Worm (Caenorhabditis elegans) whole organism, young adult: Measurements from ENCODE around the gene ccar-1.

Experiments used
- B0261.1 ChIP-seq: sonication (generic microtip); optimal IDR thresholded peaks from 2 replicates; lab custom pipeline; 2016; ENCODE audit warnings: mild to moderate bottlenecking, missing genetic modification characterization, moderate library complexity, missing compliant biosample characterization
- F33H1.4 ChIP-seq: fragments of 200-800 bp; sonication (Bioruptor generic); IDR thresholded peaks from 2 replicates; pipeline ENCODE4 v1.3.6; 2022; ENCODE audit warnings: missing genetic modification reagents, missing genetic modification characterization, missing compliant biosample characterization
- F49E8.2 ChIP-seq: sonication (generic microtip); optimal IDR thresholded peaks from 3 replicates; lab custom pipeline; 2017; ENCODE audit warnings: missing genetic modification characterization, mild to moderate bottlenecking, missing compliant biosample characterization, antibody characterized with exemption, moderate library complexity; ENCODE audit not compliant: insufficient read depth
- F52B5.7 ChIP-seq: sonication (generic microtip); optimal IDR thresholded peaks from 2 replicates; lab custom pipeline; 2016; ENCODE audit warnings: mild to moderate bottlenecking, missing genetic modification characterization, missing compliant biosample characterization
- Y53G8AR.9 ChIP-seq: fragments of 200-800 bp; sonication (Bioruptor generic); conservative IDR thresholded peaks from 2 replicates; pipeline ENCODE4 v1.3.6; 2022; ENCODE audit warnings: missing genetic modification reagents, missing genetic modification characterization, missing compliant biosample characterization
- Y56A3A.18 ChIP-seq: fragments of 200-800 bp; sonication (Bioruptor generic); IDR thresholded peaks from 2 replicates; pipeline ENCODE4 v1.3.6; 2022; ENCODE audit warnings: missing genetic modification reagents, missing genetic modification characterization, missing compliant biosample characterization
- ama-1 ChIP-seq, 3 experiments: fragments of 150-350 bp in 1 of 3; sonication (generic microtip) in 2 of 3; optimal IDR thresholded peaks; 2 replicates each; lab custom pipeline; 2014 to 2018; ENCODE audit warnings: missing biosample characterization in 2 of 3, missing genetic modification characterization in 2 of 3, missing genetic modification reagents in 2 of 3
- aptf-2 ChIP-seq: fragments of 200-800 bp; sonication (Bioruptor generic); conservative IDR thresholded peaks from 2 replicates; pipeline ENCODE4 v1.3.6; 2022; ENCODE audit warnings: missing genetic modification reagents, missing genetic modification characterization, missing compliant biosample characterization
- attf-3 ChIP-seq: fragments of 200-800 bp; sonication (Bioruptor generic); conservative IDR thresholded peaks from 2 replicates; pipeline ENCODE4 v1.3.6; 2022; ENCODE audit warnings: missing genetic modification reagents, missing genetic modification characterization, missing compliant biosample characterization
- attf-6 ChIP-seq: fragments of 200-800 bp; sonication (Bioruptor generic); IDR thresholded peaks from 2 replicates; pipeline ENCODE4 v1.3.6; 2022; ENCODE audit warnings: missing genetic modification reagents, missing genetic modification characterization, missing compliant biosample characterization
- cebp-1 ChIP-seq, 2 experiments: fragments of 200-800 bp in 1 of 2; sonication (Bioruptor generic) in 1 of 2; sonication (generic microtip) in 1 of 2; IDR thresholded peaks in 1 of 2; optimal IDR thresholded peaks in 1 of 2; 2 replicates each; pipeline versions ENCODE4 v1.3.6 to Lab custom; 2017 to 2022; ENCODE audit warnings: missing compliant biosample characterization in 2 of 2, missing genetic modification characterization in 2 of 2, mild to moderate bottlenecking in 1 of 2, missing genetic modification reagents in 1 of 2, moderate library complexity in 1 of 2
- chd-7 ChIP-seq: sonication (generic microtip); optimal IDR thresholded peaks from 2 replicates; lab custom pipeline; 2016; ENCODE audit warnings: mild to moderate bottlenecking, missing genetic modification characterization, moderate library complexity, missing compliant biosample characterization
- die-1 ChIP-seq: sonication (generic microtip); optimal IDR thresholded peaks from 2 replicates; lab custom pipeline; 2016; ENCODE audit warnings: missing genotype, mild to moderate bottlenecking, missing genetic modification characterization, missing compliant biosample characterization
- dox-1 ChIP-seq: fragments of 200-800 bp; sonication (Bioruptor generic); IDR thresholded peaks from 2 replicates; pipeline ENCODE4 v1.3.6; 2022; ENCODE audit warnings: missing genetic modification reagents, missing genetic modification characterization, missing compliant biosample characterization
- dpl-1 ChIP-seq: fragments of 150-350 bp; optimal IDR thresholded peaks from 2 replicates; lab custom pipeline; 2014; ENCODE audit warnings: missing biosample characterization, missing genetic modification reagents, missing genetic modification characterization
- egl-18 ChIP-seq: fragments of 200-800 bp; sonication (Bioruptor generic); IDR thresholded peaks from 2 replicates; pipeline ENCODE4 v1.3.6; 2022; ENCODE audit warnings: missing genetic modification reagents, missing genetic modification characterization, missing compliant biosample characterization
- gei-17 ChIP-seq: fragments of 200-800 bp; sonication (Bioruptor generic); optimal IDR thresholded peaks from 2 replicates; lab custom pipeline; 2018; ENCODE audit warnings: mild to moderate bottlenecking, missing genetic modification characterization, missing compliant biosample characterization
- him-1 ChIP-seq: sonication (generic microtip); optimal IDR thresholded peaks from 2 replicates; lab custom pipeline; 2016; ENCODE audit warnings: missing genotype, missing genetic modification reagents, missing genetic modification characterization, missing compliant biosample characterization
- hrde-1 ChIP-seq: sonication (generic microtip); optimal IDR thresholded peaks from 2 replicates; lab custom pipeline; 2016; ENCODE audit warnings: missing genetic modification characterization, mild to moderate bottlenecking, missing compliant biosample characterization, moderate library complexity, missing genotype, missing genetic modification reagents, borderline replicate concordance
- hsf-1 ChIP-seq: fragments of 200-800 bp; sonication (Bioruptor generic); IDR thresholded peaks from 2 replicates; pipeline ENCODE4 v1.3.6; 2022; ENCODE audit warnings: missing genetic modification reagents, missing genetic modification characterization, missing compliant biosample characterization
- lag-1 ChIP-seq: fragments of 200-800 bp; sonication (Bioruptor generic); IDR thresholded peaks from 2 replicates; pipeline ENCODE4 v1.3.6; 2022; ENCODE audit warnings: missing genetic modification reagents, missing genetic modification characterization, missing compliant biosample characterization
- lin-35 ChIP-seq, 3 experiments: fragments of 150-350 bp in 2 of 3; sonication (generic microtip) in 1 of 3; optimal IDR thresholded peaks; 2 replicates each; lab custom pipeline; 2014 to 2018; ENCODE audit warnings: missing biosample characterization in 3 of 3, missing genetic modification characterization in 3 of 3, missing genetic modification reagents in 3 of 3
- lin-40 ChIP-seq: sonication (generic microtip); optimal IDR thresholded peaks from 2 replicates; lab custom pipeline; 2016; ENCODE audit warnings: missing genetic modification characterization, mild to moderate bottlenecking, missing compliant biosample characterization, missing genotype, missing genetic modification reagents
- madf-10 ChIP-seq: sonication (generic microtip); optimal IDR thresholded peaks from 2 replicates; lab custom pipeline; 2016; ENCODE audit warnings: mild to moderate bottlenecking, missing genetic modification characterization, missing compliant biosample characterization
- madf-3 ChIP-seq: fragments of 200-800 bp; sonication (Bioruptor generic); IDR thresholded peaks from 2 replicates; pipeline ENCODE4 v1.3.6; 2022; ENCODE audit warnings: missing genetic modification reagents, missing genetic modification characterization, missing compliant biosample characterization
- madf-6 ChIP-seq: fragments of 200-800 bp; sonication (Bioruptor generic); IDR thresholded peaks from 2 replicates; pipeline ENCODE4 v1.3.6; 2022; ENCODE audit warnings: missing genetic modification reagents, missing genetic modification characterization, missing compliant biosample characterization
- mel-28 ChIP-seq: sonication (generic microtip); optimal IDR thresholded peaks from 2 replicates; lab custom pipeline; 2016; ENCODE audit warnings: borderline replicate concordance, mild to moderate bottlenecking, missing genetic modification characterization, missing compliant biosample characterization
- nhr-120 ChIP-seq: fragments of 200-800 bp; sonication (Bioruptor generic); IDR thresholded peaks from 2 replicates; pipeline ENCODE4 v1.3.6; 2022; ENCODE audit warnings: missing genetic modification characterization, missing compliant biosample characterization
- nhr-80 ChIP-seq: sonication (generic microtip); optimal IDR thresholded peaks from 2 replicates; lab custom pipeline; 2016; ENCODE audit warnings: missing genetic modification characterization, missing compliant biosample characterization
- pbrm-1 ChIP-seq: fragments of 200-800 bp; sonication (Bioruptor generic); IDR thresholded peaks from 2 replicates; pipeline ENCODE4 v1.3.6; 2022; ENCODE audit warnings: missing genetic modification reagents, missing genetic modification characterization, missing compliant biosample characterization
- pha-4 ChIP-seq: fragments of 150-350 bp; sonication (generic microtip); optimal IDR thresholded peaks from 2 replicates; lab custom pipeline; 2014; ENCODE audit warnings: missing biosample characterization, missing genetic modification reagents, missing genetic modification characterization
- rcor-1 ChIP-seq: fragments of 200-800 bp; sonication (Bioruptor generic); IDR thresholded peaks from 2 replicates; pipeline ENCODE4 v1.3.6; 2022; ENCODE audit warnings: missing genetic modification reagents, missing genetic modification characterization, missing compliant biosample characterization
- rec-8 ChIP-seq, 2 experiments: sonication (generic microtip); optimal IDR thresholded peaks; 2 replicates each; lab custom pipeline; 2016; ENCODE audit warnings: mild to moderate bottlenecking in 2 of 2, missing genetic modification characterization in 2 of 2, missing genetic modification reagents in 2 of 2, missing genotype in 2 of 2, missing biosample characterization in 1 of 2, missing compliant biosample characterization in 1 of 2, moderate library complexity in 1 of 2
- snpc-1.3 ChIP-seq: sonication (generic microtip); optimal IDR thresholded peaks from 2 replicates; lab custom pipeline; 2017; ENCODE audit warnings: missing genetic modification characterization, mild to moderate bottlenecking, missing compliant biosample characterization, antibody characterized with exemption, moderate library complexity, missing genotype, missing genetic modification reagents; ENCODE audit not compliant: insufficient read depth
- snpc-4 ChIP-seq, 5 experiments: fragments of 150-350 bp in 1 of 5; sonication (generic microtip) in 4 of 5; optimal IDR thresholded peaks; 2 replicates each; lab custom pipeline; 2014 to 2018; ENCODE audit warnings: missing genetic modification characterization in 5 of 5, missing biosample characterization in 3 of 5, antibody characterized with exemption in 2 of 5, mild to moderate bottlenecking in 2 of 5, missing compliant biosample characterization in 2 of 5, missing genotype in 2 of 5, moderate library complexity in 2 of 5, missing genetic modification reagents in 1 of 5
- somi-1 ChIP-seq: fragments of 200-800 bp; sonication (Bioruptor generic); optimal IDR thresholded peaks from 2 replicates; lab custom pipeline; 2018; ENCODE audit warnings: mild to moderate bottlenecking, missing genetic modification characterization, missing compliant biosample characterization
- sptf-2 ChIP-seq: fragments of 200-800 bp; sonication (Bioruptor generic); optimal IDR thresholded peaks from 2 replicates; lab custom pipeline; 2018; ENCODE audit warnings: mild to moderate bottlenecking, missing genetic modification characterization, missing compliant biosample characterization
- unc-62 ChIP-seq: fragments of 150-350 bp; optimal IDR thresholded peaks from 2 replicates; lab custom pipeline; 2014; ENCODE audit warnings: missing biosample characterization, missing genetic modification reagents, missing genetic modification characterization
- zim-3 ChIP-seq: sonication (generic microtip); optimal IDR thresholded peaks from 2 replicates; lab custom pipeline; 2017; ENCODE audit warnings: mild to moderate bottlenecking, missing genetic modification characterization, moderate library complexity, missing compliant biosample characterization
- ztf-25 ChIP-seq: fragments of 200-800 bp; sonication (Bioruptor generic); IDR thresholded peaks from 2 replicates; pipeline ENCODE4 v1.3.6; 2022; ENCODE audit warnings: missing genetic modification reagents, missing genetic modification characterization, missing compliant biosample characterization
- ztf-28 ChIP-seq: fragments of 200-800 bp; sonication (Bioruptor generic); IDR thresholded peaks from 2 replicates; pipeline ENCODE4 v1.3.6; 2022; ENCODE audit warnings: missing genetic modification reagents, missing genetic modification characterization, missing compliant biosample characterization
- ztf-6 ChIP-seq: fragments of 200-800 bp; sonication (Bioruptor generic); IDR thresholded peaks from 2 replicates; pipeline ENCODE4 v1.3.6; 2022; ENCODE audit warnings: missing genetic modification reagents, missing genetic modification characterization, missing compliant biosample characterization

ccar-1 gene

DNA sequence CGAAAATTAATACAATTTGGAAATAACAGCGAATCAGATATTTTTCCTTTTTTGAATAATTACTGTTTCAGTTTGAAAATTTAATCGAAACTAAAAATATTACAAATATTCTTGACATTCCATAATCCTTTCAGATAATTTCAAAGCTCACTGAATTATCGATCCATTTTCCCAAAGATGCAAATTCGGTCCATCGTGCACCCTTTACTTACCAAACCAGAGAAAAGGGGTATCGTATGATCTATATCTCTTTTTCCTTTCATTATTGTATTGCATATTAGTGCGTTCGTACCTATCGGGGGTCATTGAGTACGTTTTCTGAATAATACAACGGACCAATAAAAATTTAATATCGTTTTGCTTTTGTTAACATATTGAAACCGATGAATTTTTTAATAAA is 33.4 kb downstream of the ccar-1 start:
- TF ChIP-seq somi-1 (no peak), ztf-25 (GFP tag; lab: Robert Waterston, UW) (no peak), B0261.1 (tag; lab: Kevin White, UChicago) (no peak), rcor-1 (GFP tag; lab: Robert Waterston, UW) (no peak), him-1 (tag; lab: Kevin White, UChicago) (no peak), Y56A3A.18 (GFP tag; lab: Robert Waterston, UW) (no peak), nhr-80 (no peak), pbrm-1 (no peak), hsf-1 (GFP tag; lab: Robert Waterston, UW) (no peak), lin-40 (tag; lab: Kevin White, UChicago) (no peak), egl-18 (no peak), lin-35 (GFP tag; optimal IDR thresholded peaks at IDR 0.05; lab: Kevin White, UChicago) (no peak)

DNA sequence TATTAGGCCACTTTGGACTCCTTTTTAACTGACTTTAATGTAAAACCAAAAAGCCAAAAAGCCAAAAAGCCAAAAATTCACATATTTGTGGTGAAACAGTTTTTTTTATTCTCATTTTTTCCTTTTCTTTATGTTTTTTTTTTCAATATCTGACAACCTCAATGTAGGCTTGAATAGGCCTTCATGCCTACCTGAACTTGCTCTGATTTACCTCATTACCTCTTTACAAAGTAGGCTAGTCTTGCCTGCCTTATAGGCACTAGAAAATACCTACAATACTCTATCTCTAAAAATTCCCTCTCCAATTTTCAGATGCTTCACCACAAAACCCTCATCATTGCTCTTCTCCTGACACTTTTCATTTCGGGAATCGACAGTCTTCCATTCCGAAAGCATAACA is 34.9 kb downstream of the ccar-1 start, which contains the start of gene ins-34:
ins-34 (plus strand) TSS at position 301 of the 400 bp plus-strand sequence.
- no peak for TF ChIP-seq ztf-28
- TF ChIP-seq rec-8 (tag; optimal IDR thresholded peaks at IDR 0.05; lab: Kevin White, UChicago) = no peak
- TF ChIP-seq snpc-1.3 (tag; lab: Kevin White, UChicago) = no peak
- TF ChIP-seq madf-10 (tag; lab: Kevin White, UChicago) = no peak
- TF ChIP-seq cebp-1 (GFP tag; IDR thresholded peaks at IDR 0.05; lab: Robert Waterston, UW) = no peak
- TF ChIP-seq cebp-1 (tag; optimal IDR thresholded peaks at IDR 0.05; lab: Kevin White, UChicago) = no peak
- TF ChIP-seq Y53G8AR.9 (GFP tag; lab: Robert Waterston, UW) = no peak
- no peak for TF ChIP-seq F52B5.7 (tag; lab: Kevin White, UChicago)
- TF ChIP-seq aptf-2 (GFP tag; lab: Robert Waterston, UW) = no peak
- no peak for TF ChIP-seq somi-1
- TF ChIP-seq attf-3 (GFP tag; lab: Robert Waterston, UW) = no peak
- no peak for TF ChIP-seq nhr-80
- TF ChIP-seq pha-4 = no peak
- TF ChIP-seq sptf-2 (GFP tag; lab: Kevin White, UChicago) = no peak

DNA sequence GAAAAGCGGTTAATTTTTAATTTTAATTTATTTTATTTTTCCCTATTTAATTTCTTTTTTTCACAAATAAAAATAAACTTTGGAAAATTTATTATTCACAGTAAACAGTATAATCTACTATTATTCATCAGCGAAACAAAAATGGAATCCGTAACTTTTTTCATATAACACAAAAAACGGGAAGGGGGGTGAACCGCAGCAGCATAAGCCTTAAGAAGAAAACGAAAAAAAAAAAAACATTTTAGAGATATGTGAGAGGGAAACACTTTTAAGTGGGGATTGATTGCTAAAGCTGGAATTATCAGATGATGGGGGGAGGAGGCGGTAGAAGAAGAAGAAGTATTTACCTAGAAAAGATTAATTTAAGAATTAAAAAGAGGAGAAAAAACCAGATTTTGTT is 36.3 kb downstream of the ccar-1 start:
- peak; percentile 75 for TF ChIP-seq attf-6 (GFP tag; lab: Robert Waterston, UW)
- no peak for TF ChIP-seq snpc-1.3 (tag; lab: Kevin White, UChicago)
- peak; percentile 18 for TF ChIP-seq hrde-1 (tag; lab: Kevin White, UChicago)
- no peak for TF ChIP-seq ztf-6
- no peak for TF ChIP-seq mel-28
- peak; percentile 56 for TF ChIP-seq snpc-4 (GFP tag; optimal IDR thresholded peaks at IDR 0.05; lab: Kevin White, UChicago)
- peak in 2 of 4 experiments; percentile 53 to 84 for TF ChIP-seq snpc-4 (tag; optimal IDR thresholded peaks at IDR 0.05; lab: Kevin White, UChicago)

DNA sequence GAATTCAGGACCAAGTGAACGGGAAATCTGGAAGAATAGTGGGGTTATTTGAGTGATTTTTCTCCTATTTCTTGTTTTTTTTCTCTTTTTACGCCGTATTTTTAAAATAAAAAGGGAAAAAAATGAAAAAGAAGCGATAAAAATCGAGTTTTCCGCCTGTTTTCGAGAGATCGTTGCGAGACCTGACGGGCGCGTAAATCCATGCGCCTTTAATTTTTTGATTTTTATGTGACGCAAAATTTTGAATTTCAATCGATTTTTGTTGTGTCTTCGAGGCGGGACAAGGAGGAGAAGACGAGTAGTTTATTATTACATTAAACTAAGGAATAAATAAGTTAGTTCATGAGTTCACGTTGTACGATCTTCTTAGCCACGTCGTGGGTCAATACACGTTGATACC is 42.3 kb downstream of the ccar-1 start:
- TF ChIP-seq lag-1 (no peak), ztf-28 (no peak), gei-17 (no peak), F52B5.7 (tag; lab: Kevin White, UChicago) (no peak), madf-3 (GFP tag; lab: Robert Waterston, UW) (no peak), dpl-1 (GFP tag; lab: Kevin White, UChicago) (no peak), ama-1 (optimal IDR thresholded peaks at IDR 0.05; lab: Kevin White, UChicago) (no peak), ama-1 (GFP tag; optimal IDR thresholded peaks at IDR 0.05; lab: Kevin White, UChicago) (no peak), F49E8.2 (tag; lab: Kevin White, UChicago) (no peak), hsf-1 (GFP tag; lab: Robert Waterston, UW) (no peak), unc-62 (GFP tag; lab: Kevin White, UChicago) (no peak), die-1 (tag; lab: Kevin White, UChicago) (no peak), F33H1.4 (GFP tag; lab: Robert Waterston, UW) (peak; percentile 44; the same call in 1 of the 2 replicates), nhr-120 (GFP tag; lab: Robert Waterston, UW) (no peak), attf-3 (GFP tag; lab: Robert Waterston, UW) (no peak), chd-7 (tag; lab: Kevin White, UChicago) (no peak), attf-6 (GFP tag; lab: Robert Waterston, UW) (peak; percentile 57; the same call in 1 of the 2 replicates), madf-6 (GFP tag; lab: Robert Waterston, UW) (0 out of 2 replicates have a peak, but pooled peaks have one; percentile 17), zim-3 (tag; lab: Kevin White, UChicago) (no peak), dox-1 (no peak)
